Worm (Caenorhabditis elegans): Measurements from ENCODE around the gene best-5.

DNA sequence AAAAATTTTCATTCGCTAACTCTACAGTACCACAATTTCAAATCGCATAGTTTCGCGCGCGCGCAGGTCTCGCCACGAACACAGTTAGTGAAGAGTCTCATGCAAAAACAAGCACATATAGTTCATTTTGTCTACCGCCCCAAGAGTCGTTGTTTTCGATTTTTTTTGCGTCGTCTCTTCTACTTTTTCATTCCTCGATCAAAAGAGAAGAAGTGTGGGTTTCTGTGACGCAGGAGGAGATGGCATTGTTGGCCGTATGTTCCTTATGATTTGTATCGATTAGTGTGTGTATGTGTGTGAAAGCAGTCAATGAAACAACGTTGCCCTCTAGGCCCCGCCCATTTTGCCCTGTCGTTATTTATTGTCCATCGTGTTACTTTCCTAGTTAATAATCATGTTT is 7.8 kb upstream of the best-5 start:
- TF ChIP-seq unc-62 (GFP tag; optimal IDR thresholded peaks at IDR 0.05 in 1 of 2) (peak in 1 of 2 experiments; percentile 87), unc-62 (tag; optimal IDR thresholded peaks at IDR 0.05) (no peak), mdt-29 (GFP tag; IDR thresholded peaks at IDR 0.05) (no peak), ceh-28 (tag; optimal IDR thresholded peaks at IDR 0.05) (no peak), jun-1 (tag; optimal IDR thresholded peaks at IDR 0.05) (no peak), pha-4 (GFP tag; IDR thresholded peaks at IDR 0.05) (no peak), pha-4 (tag; optimal IDR thresholded peaks at IDR 0.05) (no peak), F37D6.2 (tag; optimal IDR thresholded peaks at IDR 0.05) (no peak), nhr-76 (tag; optimal IDR thresholded peaks at IDR 0.05) (no peak), snpc-1.2 (GFP tag; IDR thresholded peaks at IDR 0.05) (no peak), unc-130 (GFP tag; optimal IDR thresholded peaks at IDR 0.05) (no peak)
